Fruit fly (Drosophila melanogaster): ENCODE measurements around the gene CG4553.

Gene CG4553

dm6 chr3R:25476744-25477143, at the start of gene CG4553, which contains the start of gene MED28 (continued):
- TF ChIP-seq Mad (GFP tag; optimal IDR thresholded peaks at IDR 0.05) = no peak
- peak; percentile 71 for TF ChIP-seq knrl (GFP tag; IDR thresholded peaks at IDR 0.05; ENCODE audit: partially characterized antibody)
- TF ChIP-seq Hmr (GFP tag; optimal IDR thresholded peaks at IDR 0.05) = no peak
- TF ChIP-seq CG15696 (tag; optimal IDR thresholded peaks at IDR 0.05) = no peak
- no peak for TF ChIP-seq tin (GFP tag; optimal IDR thresholded peaks at IDR 0.05)
- TF ChIP-seq fd64A (GFP tag; optimal IDR thresholded peaks at IDR 0.05) = no peak
- no peak for TF ChIP-seq abd-A (tag; optimal IDR thresholded peaks at IDR 0.05)
- TF ChIP-seq Myb (GFP tag; optimal IDR thresholded peaks at IDR 0.05) = peak; percentile 45
- TF ChIP-seq ewg (GFP tag; optimal IDR thresholded peaks at IDR 0.05) = no peak
- peak; percentile 19 for TF ChIP-seq CG3995 (GFP tag; optimal IDR thresholded peaks at IDR 0.05)
- TF ChIP-seq Atf3 (GFP tag; optimal IDR thresholded peaks at IDR 0.05) = no peak
- TF ChIP-seq Ada2b (GFP tag; IDR thresholded peaks at IDR 0.05) = no peak
- peak; percentile 87; the same call in 2 of the 3 replicates for TF ChIP-seq Opbp (GFP tag; IDR thresholded peaks at IDR 0.05; ENCODE audit: partially characterized antibody)
- TF ChIP-seq Gsc (GFP tag; IDR thresholded peaks at IDR 0.05) = no peak
- no peak for TF ChIP-seq bigmax (GFP tag; optimal IDR thresholded peaks at IDR 0.05)
- TF ChIP-seq CG15479 (GFP tag; optimal IDR thresholded peaks at IDR 0.05) = no peak
- TF ChIP-seq kay (GFP tag; optimal IDR thresholded peaks at IDR 0.05) = no peak
- TF ChIP-seq dm (GFP tag; optimal IDR thresholded peaks at IDR 0.05) = peak; percentile 74
- no peak for TF ChIP-seq Nf-YB (GFP tag; optimal IDR thresholded peaks at IDR 0.05)
- peak; percentile 59; the same call in 1 of the 2 replicates for TF ChIP-seq E2f2 (GFP tag; IDR thresholded peaks at IDR 0.05)
- TF ChIP-seq grau (tag; optimal IDR thresholded peaks at IDR 0.05) = no peak
- TF ChIP-seq CG10147 (GFP tag; optimal IDR thresholded peaks at IDR 0.05) = no peak
- TF ChIP-seq Hey (tag; optimal IDR thresholded peaks at IDR 0.05) = no peak
- no peak for TF ChIP-seq CG2199 (GFP tag; IDR thresholded peaks at IDR 0.05)
- no peak for TF ChIP-seq CG4854 (GFP tag; optimal IDR thresholded peaks at IDR 0.05)
- TF ChIP-seq CG32772 (GFP tag; IDR thresholded peaks at IDR 0.05) = no peak
- no peak for TF ChIP-seq ken (GFP tag; IDR thresholded peaks at IDR 0.05)
- TF ChIP-seq ttk (GFP tag; IDR thresholded peaks at IDR 0.05) = no peak
- peak; percentile 5 for TF ChIP-seq nmo (GFP tag; optimal IDR thresholded peaks at IDR 0.05)
- no peak for TF ChIP-seq bsh (GFP tag; optimal IDR thresholded peaks at IDR 0.05)
- no peak for TF ChIP-seq dimm (GFP tag; IDR thresholded peaks at IDR 0.05)
- no peak for TF ChIP-seq NK7.1 (GFP tag; optimal IDR thresholded peaks at IDR 0.05)
- no peak for TF ChIP-seq CG5180 (GFP tag; optimal IDR thresholded peaks at IDR 0.05)
- TF ChIP-seq Dek (tag; optimal IDR thresholded peaks at IDR 0.05) = no peak
- no peak for TF ChIP-seq CG1603 (tag; optimal IDR thresholded peaks at IDR 0.05)
- TF ChIP-seq CrebB (tag; optimal IDR thresholded peaks at IDR 0.05) = no peak
- no peak for TF ChIP-seq vfl (GFP tag; optimal IDR thresholded peaks at IDR 0.05)
- TF ChIP-seq Lpt (GFP tag; optimal IDR thresholded peaks at IDR 0.05) = no peak
- TF ChIP-seq CG14014 (GFP tag; IDR thresholded peaks at IDR 0.05) = no peak
- TF ChIP-seq CG7556 (GFP tag; optimal IDR thresholded peaks at IDR 0.05) = no peak
- peak; percentile 4 for TF ChIP-seq Nf-YC (tag; optimal IDR thresholded peaks at IDR 0.05)
- TF ChIP-seq bab2 (GFP tag; optimal IDR thresholded peaks at IDR 0.05) = no peak
- no peak for TF ChIP-seq CG16815 (GFP tag; optimal IDR thresholded peaks at IDR 0.05)
- peak; percentile 80 for TF ChIP-seq Scr (GFP tag; IDR thresholded peaks at IDR 0.05; ENCODE audit: partially characterized antibody)
- no peak for TF ChIP-seq lov (optimal IDR thresholded peaks at IDR 0.05)
- no peak for TF ChIP-seq lov (GFP tag; IDR thresholded peaks at IDR 0.05)
- TF ChIP-seq C15 (GFP tag; IDR thresholded peaks at IDR 0.05) = no peak
- no peak for TF ChIP-seq CG9932 (GFP tag; IDR thresholded peaks at IDR 0.05)
- TF ChIP-seq CG13296 (GFP tag; optimal IDR thresholded peaks at IDR 0.05) = no peak
- TF ChIP-seq CG8924 (tag; optimal IDR thresholded peaks at IDR 0.05) = no peak
- TF ChIP-seq CG17568 (GFP tag; optimal IDR thresholded peaks at IDR 0.05) = no peak
- no peak for TF ChIP-seq otp (GFP tag; IDR thresholded peaks at IDR 0.05)

All from whole organism, embryonic.